Worm (Caenorhabditis elegans): Measurements from ENCODE around the gene ZC449.2.
A peak's percentile ranks its signal among the peaks of the same experiment; 100 is the strongest.

Gene ZC449.2

DNA sequence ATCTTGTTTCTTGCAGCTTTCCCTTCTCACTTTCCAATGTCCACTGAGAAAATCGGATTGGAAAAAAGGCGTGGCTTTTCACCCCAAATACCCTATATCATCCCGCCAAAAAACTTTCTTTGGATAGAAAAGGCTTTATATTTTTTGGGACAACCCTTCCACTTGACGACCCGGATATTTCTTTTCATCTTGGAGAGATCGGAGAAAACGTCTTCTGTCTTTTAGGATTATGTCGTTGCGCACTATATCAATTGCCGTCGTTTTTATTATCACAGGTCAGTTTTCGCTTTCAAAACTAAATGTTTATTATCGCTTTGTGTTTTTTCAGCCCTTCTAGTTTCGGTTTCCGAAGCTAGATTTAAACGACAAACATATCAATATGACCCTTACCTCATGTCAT is 22.8 kb downstream of the ZC449.2 start, which contains the start of gene Y64H9A.2:
Gene Y64H9A.2 (plus strand): TSS at position 90 of the 400 bp plus-strand sequence.
- TF ChIP-seq nhr-28 (tag; optimal IDR thresholded peaks at IDR 0.05) (no peak), ceh-43 (GFP tag; optimal IDR thresholded peaks at IDR 0.05) (no peak), tbx-8 (GFP tag; optimal IDR thresholded peaks at IDR 0.05) (no peak), mep-1 (tag; optimal IDR thresholded peaks at IDR 0.05) (no peak), unc-39 (tag; optimal IDR thresholded peaks at IDR 0.05) (no peak), flh-1 (GFP tag; optimal IDR thresholded peaks at IDR 0.05) (no peak), nhr-76 (tag; optimal IDR thresholded peaks at IDR 0.05) (no peak), ham-2 (GFP tag; optimal IDR thresholded peaks at IDR 0.05) (no peak), elt-1 (tag; optimal IDR thresholded peaks at IDR 0.05; ENCODE audit: borderline replicate concordance, insufficient read depth) (no peak), nhr-2 (tag; optimal IDR thresholded peaks at IDR 0.05) (no peak), lsy-2 (tag; optimal IDR thresholded peaks at IDR 0.05) (no peak), snpc-4 (tag; optimal IDR thresholded peaks at IDR 0.05) (no peak), M03D4.4 (tag; optimal IDR thresholded peaks at IDR 0.05) (no peak), ztf-11 (tag; optimal IDR thresholded peaks at IDR 0.05) (no peak), drap-1 (GFP tag; optimal IDR thresholded peaks at IDR 0.05) (no peak), nhr-237 (tag; optimal IDR thresholded peaks at IDR 0.05) (no peak), ceh-39 (tag; optimal IDR thresholded peaks at IDR 0.05) (no peak), blmp-1 (tag; optimal IDR thresholded peaks at IDR 0.05) (no peak), lin-32 (GFP tag; optimal IDR thresholded peaks at IDR 0.05) (no peak)

ce11 chrX:5056199-5056598 is 35.1 kb downstream of the ZC449.2 start:
- peak; percentile 81 for TF ChIP-seq tbx-8 (GFP tag; optimal IDR thresholded peaks at IDR 0.05)
- peak; percentile 90 for TF ChIP-seq mls-2 (tag; optimal IDR thresholded peaks at IDR 0.05)
- TF ChIP-seq ceh-43 (GFP tag; optimal IDR thresholded peaks at IDR 0.05) = peak; percentile 64
- TF ChIP-seq flh-1 (GFP tag; optimal IDR thresholded peaks at IDR 0.05) = peak; percentile 26
- TF ChIP-seq sem-2 (GFP tag; optimal IDR thresholded peaks at IDR 0.05) = peak; percentile 31
- peak; percentile 68 for TF ChIP-seq bed-3 (GFP tag; optimal IDR thresholded peaks at IDR 0.05)
- TF ChIP-seq ceh-83 (GFP tag; optimal IDR thresholded peaks at IDR 0.05) = peak; percentile 80
- peak; percentile 89 for TF ChIP-seq sptf-1 (tag; optimal IDR thresholded peaks at IDR 0.05)
- peak; percentile 73 for TF ChIP-seq lin-32 (GFP tag; optimal IDR thresholded peaks at IDR 0.05)
- peak; percentile 78 for TF ChIP-seq M03D4.4 (tag; optimal IDR thresholded peaks at IDR 0.05)

ce11 chrX:5059163-5059562 is 38.1 kb downstream of the ZC449.2 start, which contains the start of gene C24H10.4:
Gene C24H10.4, minus strand, starts transcription at chrX:5059263.
- TF ChIP-seq elt-3 (tag; optimal IDR thresholded peaks at IDR 0.05) = no peak
- no peak for TF ChIP-seq bed-3 (GFP tag; optimal IDR thresholded peaks at IDR 0.05)
- no peak for TF ChIP-seq lsy-2 (tag; optimal IDR thresholded peaks at IDR 0.05)
- TF ChIP-seq nhr-2 (tag; optimal IDR thresholded peaks at IDR 0.05) = no peak
- no peak for TF ChIP-seq elt-1 (tag; optimal IDR thresholded peaks at IDR 0.05; ENCODE audit: borderline replicate concordance, insufficient read depth)
- TF ChIP-seq sptf-1 (tag; optimal IDR thresholded peaks at IDR 0.05) = no peak
- no peak for TF ChIP-seq hlh-1 (tag; optimal IDR thresholded peaks at IDR 0.05)
- no peak for TF ChIP-seq lin-13 (tag; optimal IDR thresholded peaks at IDR 0.05)
- TF ChIP-seq unc-120 (tag; optimal IDR thresholded peaks at IDR 0.05; ENCODE audit: poor library complexity, severe bottlenecking) = no peak
- no peak for TF ChIP-seq nhr-28 (tag; optimal IDR thresholded peaks at IDR 0.05)

ce11 chrX:5060756-5061155 is 39.7 kb downstream of the ZC449.2 start, which contains the start of gene C24H10.3:
Gene C24H10.3, plus strand, starts transcription at chrX:5061056.
- no peak for TF ChIP-seq cnd-1 (tag; optimal IDR thresholded peaks at IDR 0.05)
- TF ChIP-seq ceh-39 (tag; optimal IDR thresholded peaks at IDR 0.05) = no peak
- no peak for TF ChIP-seq lsy-2 (tag; optimal IDR thresholded peaks at IDR 0.05)
- TF ChIP-seq M03D4.4 (tag; optimal IDR thresholded peaks at IDR 0.05) = no peak
- TF ChIP-seq nhr-237 (tag; optimal IDR thresholded peaks at IDR 0.05) = no peak
- TF ChIP-seq lin-13 (tag; optimal IDR thresholded peaks at IDR 0.05) = no peak
- no peak for TF ChIP-seq nhr-2 (tag; optimal IDR thresholded peaks at IDR 0.05)
- no peak for TF ChIP-seq sptf-1 (tag; optimal IDR thresholded peaks at IDR 0.05)
- TF ChIP-seq unc-120 (tag; optimal IDR thresholded peaks at IDR 0.05; ENCODE audit: poor library complexity, severe bottlenecking) = no peak
- TF ChIP-seq blmp-1 (tag; optimal IDR thresholded peaks at IDR 0.05) = no peak
- no peak for TF ChIP-seq nhr-12 (tag; optimal IDR thresholded peaks at IDR 0.05)
- no peak for TF ChIP-seq ceh-43 (GFP tag; optimal IDR thresholded peaks at IDR 0.05)
- TF ChIP-seq snpc-4 (tag; optimal IDR thresholded peaks at IDR 0.05) = no peak
- no peak for TF ChIP-seq sem-2 (GFP tag; optimal IDR thresholded peaks at IDR 0.05)
- TF ChIP-seq ztf-11 (tag; optimal IDR thresholded peaks at IDR 0.05) = no peak
- TF ChIP-seq unc-62 (GFP tag; optimal IDR thresholded peaks at IDR 0.05) = no peak
- no peak for TF ChIP-seq mep-1 (tag; optimal IDR thresholded peaks at IDR 0.05)
- no peak for TF ChIP-seq mab-5 (tag; optimal IDR thresholded peaks at IDR 0.05)

Measured in whole organism, mixed stage, embryonic.